Fruit fly (Drosophila melanogaster) whole organism: ENCODE measurements around the gene CG7564.

Experiments
- CG8478 ChIP-seq: fragments of >200 bp; optimal IDR thresholded peaks from 2 replicates; lab custom pipeline; 2018; ENCODE audit warnings: inconsistent platforms
- Dll ChIP-seq: fragments of >200 bp; optimal IDR thresholded peaks from 2 replicates; lab custom pipeline; 2017
- pan ChIP-seq: fragments of >200 bp; optimal IDR thresholded peaks from 2 replicates; lab custom pipeline; 2017
- psq ChIP-seq: fragments of >200 bp; optimal IDR thresholded peaks from 2 replicates; lab custom pipeline; 2017
- usp ChIP-seq: fragments of >200 bp; optimal IDR thresholded peaks from 2 replicates; lab custom pipeline; 2017; ENCODE audit warnings: missing biosample characterization, missing genetic modification characterization, mixed read lengths

DNA sequence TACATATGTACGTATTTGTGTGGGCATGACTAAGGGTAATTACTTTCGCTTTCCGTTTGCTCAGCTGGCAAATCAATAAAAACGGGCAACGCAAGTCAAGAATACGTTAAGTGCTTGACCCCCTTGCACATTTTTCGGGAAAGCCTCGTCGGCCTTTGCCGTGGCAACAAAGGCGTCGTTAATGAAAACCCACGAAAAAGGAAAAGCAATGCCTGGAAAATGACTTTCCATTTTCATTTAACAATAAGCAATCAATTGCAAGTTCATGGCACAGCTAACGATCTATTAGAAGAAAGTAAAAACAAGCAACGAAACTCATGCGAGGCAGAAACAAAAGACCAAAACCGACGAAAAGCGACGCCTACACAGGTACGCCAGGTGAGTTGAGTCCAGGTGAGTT lies 18.1 kb upstream of the CG7564 start:
- TF ChIP-seq Dll (lab: Kevin White, UChicago): no peak
- TF ChIP-seq psq (lab: Kevin White, UChicago): no peak
- no peak for TF ChIP-seq CG8478 (lab: Kevin White, UChicago)
- no peak for TF ChIP-seq usp (GFP tag; lab: Kevin White, UChicago)
- TF ChIP-seq pan (lab: Kevin White, UChicago): no peak
